Fruit fly (Drosophila melanogaster): ENCODE measurements around the gene jus.

Gene jus

DNA sequence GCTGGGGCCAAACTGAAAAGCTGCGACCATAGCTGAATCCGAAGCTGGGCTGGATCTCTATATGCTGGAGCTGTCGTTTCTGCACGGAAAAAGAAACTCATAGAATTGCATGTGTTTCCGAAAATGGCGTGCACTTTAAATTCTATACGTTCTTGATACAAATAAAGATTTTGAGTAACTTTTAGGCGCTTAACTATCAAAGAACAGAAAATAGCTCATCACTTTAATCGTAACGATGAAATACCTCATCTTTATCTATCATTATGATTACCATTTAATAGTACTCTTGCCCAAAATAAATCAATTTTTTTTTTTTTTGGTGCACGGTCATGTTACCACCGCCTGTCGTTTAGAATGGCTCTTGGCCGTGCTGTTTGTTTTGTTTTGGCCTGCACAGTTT is 16.9 kb upstream of the jus start (continued):
- TF ChIP-seq pdm3 (GFP tag; optimal IDR thresholded peaks at IDR 0.05) (no peak), Ets96B (tag; optimal IDR thresholded peaks at IDR 0.05) (peak; percentile 12), spab (GFP tag; optimal IDR thresholded peaks at IDR 0.05) (no peak), Ets21C (GFP tag; optimal IDR thresholded peaks at IDR 0.05) (no peak), CG34406 (GFP tag; optimal IDR thresholded peaks at IDR 0.05) (no peak), eg (GFP tag; IDR thresholded peaks at IDR 0.05) (peak; percentile 54; the same call in 1 of the 3 replicates), net (GFP tag; optimal IDR thresholded peaks at IDR 0.05) (no peak), ss (GFP tag; optimal IDR thresholded peaks at IDR 0.05) (no peak), CG32006 (GFP tag; optimal IDR thresholded peaks at IDR 0.05) (peak; percentile 58), CG6163 (GFP tag; IDR thresholded peaks at IDR 0.05) (0 out of 3 replicates have a peak, but pooled peaks have one; percentile 31), achi (GFP tag; optimal IDR thresholded peaks at IDR 0.05) (peak; percentile 52), Hr39 (GFP tag; optimal IDR thresholded peaks at IDR 0.05) (no peak), CG4318 (GFP tag; optimal IDR thresholded peaks at IDR 0.05) (no peak), CG10631 (GFP tag; optimal IDR thresholded peaks at IDR 0.05) (peak; percentile 41), CG7368 (GFP tag; optimal IDR thresholded peaks at IDR 0.05) (no peak), Hr4 (GFP tag; optimal IDR thresholded peaks at IDR 0.05) (peak; percentile 23), lz (GFP tag; optimal IDR thresholded peaks at IDR 0.05) (no peak), CG6276 (GFP tag; optimal IDR thresholded peaks at IDR 0.05) (peak; percentile 63), CG6808 (GFP tag; optimal IDR thresholded peaks at IDR 0.05) (no peak), CG1621 (tag; optimal IDR thresholded peaks at IDR 0.05) (no peak), Sox14 (GFP tag; optimal IDR thresholded peaks at IDR 0.05) (peak; percentile 47), CG11294 (GFP tag; IDR thresholded peaks at IDR 0.05) (no peak), esn (GFP tag; optimal IDR thresholded peaks at IDR 0.05) (no peak), OdsH (GFP tag; optimal IDR thresholded peaks at IDR 0.05) (peak; percentile 11), CG31627 (GFP tag; optimal IDR thresholded peaks at IDR 0.05) (no peak), svp (GFP tag) (peak; percentile 21), Eip93F (GFP tag; optimal IDR thresholded peaks at IDR 0.05) (no peak), fd59A (GFP tag; optimal IDR thresholded peaks at IDR 0.05) (no peak), CG3919 (GFP tag; optimal IDR thresholded peaks at IDR 0.05) (peak; percentile 44), CG11762 (GFP tag; optimal IDR thresholded peaks at IDR 0.05; ENCODE audit: insufficient read depth) (peak; percentile 35), acj6 (GFP tag; optimal IDR thresholded peaks at IDR 0.05) (no peak), vri (GFP tag; optimal IDR thresholded peaks at IDR 0.05) (no peak)

DNA sequence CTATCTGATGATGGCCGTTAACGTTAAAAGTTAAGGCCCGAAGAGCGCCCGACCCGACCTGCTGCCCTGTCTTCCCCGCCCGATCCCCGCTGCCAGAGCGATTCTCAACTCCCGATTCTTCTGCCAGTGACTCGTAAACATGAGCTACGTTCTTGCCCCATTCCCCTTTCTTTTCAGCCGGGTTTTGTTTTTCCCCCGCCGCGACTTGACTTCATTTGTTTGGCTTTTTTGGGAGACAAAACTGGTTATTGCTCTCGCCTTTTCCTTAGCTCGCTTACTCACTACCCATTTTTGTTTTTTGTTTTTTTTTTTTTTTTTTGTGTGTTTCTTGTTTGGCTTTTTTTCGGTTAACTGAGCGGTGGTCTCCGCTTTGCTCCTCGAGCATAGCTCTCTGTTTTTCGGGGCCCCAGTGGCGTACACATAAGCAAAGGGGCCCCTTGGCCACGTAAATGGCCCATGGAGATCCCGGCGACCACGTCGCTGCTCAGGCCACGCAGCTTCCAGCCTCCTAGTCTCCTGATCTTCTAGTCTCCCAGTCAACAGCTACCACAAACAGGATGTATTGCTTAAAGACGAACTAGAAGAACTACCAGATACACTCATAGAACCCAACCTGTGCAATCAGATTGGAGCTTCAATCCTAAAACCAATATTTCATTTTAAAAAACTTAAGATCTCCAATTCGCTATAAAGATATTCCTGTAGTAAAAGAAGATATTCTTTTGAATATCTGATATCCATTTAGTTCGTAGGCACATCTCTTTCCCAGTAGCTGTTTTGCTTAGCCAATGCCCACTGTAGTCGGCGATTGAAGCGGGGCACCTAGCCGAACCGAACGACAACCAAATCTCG is 16.0 kb upstream of the jus start:
- peak; percentile 57 for TF ChIP-seq CG16779 (tag; optimal IDR thresholded peaks at IDR 0.05)
- no peak for TF ChIP-seq CG11762 (GFP tag; optimal IDR thresholded peaks at IDR 0.05; ENCODE audit: insufficient read depth)
- TF ChIP-seq CG11902 (GFP tag; optimal IDR thresholded peaks at IDR 0.05), result no peak
- peak; percentile 4 for TF ChIP-seq Hr39 (GFP tag; optimal IDR thresholded peaks at IDR 0.05)
- no peak for TF ChIP-seq Smox (GFP tag; optimal IDR thresholded peaks at IDR 0.05)
- TF ChIP-seq Sox102F (GFP tag; optimal IDR thresholded peaks at IDR 0.05), result peak; percentile 69
- TF ChIP-seq fd85E (GFP tag; optimal IDR thresholded peaks at IDR 0.05), result no peak
- peak; percentile 23 for TF ChIP-seq cyc (GFP tag; optimal IDR thresholded peaks at IDR 0.05)
- TF ChIP-seq Hr38 (GFP tag; optimal IDR thresholded peaks at IDR 0.05), result peak; percentile 14
- TF ChIP-seq CG34406 (GFP tag; optimal IDR thresholded peaks at IDR 0.05), result peak; percentile 59
- peak; percentile 15 for TF ChIP-seq fkh (GFP tag; optimal IDR thresholded peaks at IDR 0.05)
- peak; percentile 19 for TF ChIP-seq CG7368 (GFP tag; optimal IDR thresholded peaks at IDR 0.05)
- peak; percentile 43 for TF ChIP-seq topi (GFP tag; optimal IDR thresholded peaks at IDR 0.05)
- peak; percentile 82 for TF ChIP-seq Eip78C (GFP tag)
- TF ChIP-seq dac (GFP tag; optimal IDR thresholded peaks at IDR 0.05), result peak; percentile 79
- TF ChIP-seq Eip75B (GFP tag; optimal IDR thresholded peaks at IDR 0.05), result peak; percentile 65
- TF ChIP-seq CG1621 (tag; optimal IDR thresholded peaks at IDR 0.05), result peak; percentile 60
- TF ChIP-seq CG11294 (GFP tag; IDR thresholded peaks at IDR 0.05), result peak; percentile 71; the same call in 1 of the 2 replicates
- peak; percentile 91 for TF ChIP-seq Hr4 (GFP tag; optimal IDR thresholded peaks at IDR 0.05)
- peak; percentile 87 for TF ChIP-seq CG6276 (GFP tag; optimal IDR thresholded peaks at IDR 0.05)
- peak; percentile 60 for TF ChIP-seq CG3032 (tag; optimal IDR thresholded peaks at IDR 0.05)
- TF ChIP-seq lz (GFP tag; optimal IDR thresholded peaks at IDR 0.05), result peak; percentile 32
- peak; percentile 47 for TF ChIP-seq CG8632 (GFP tag; optimal IDR thresholded peaks at IDR 0.05)
- TF ChIP-seq eg (GFP tag; IDR thresholded peaks at IDR 0.05), result peak; percentile 93
- peak; percentile 85 for TF ChIP-seq CG6163 (GFP tag; IDR thresholded peaks at IDR 0.05)
- peak; percentile 87 for TF ChIP-seq CG4318 (GFP tag; optimal IDR thresholded peaks at IDR 0.05)
- TF ChIP-seq acj6 (GFP tag; optimal IDR thresholded peaks at IDR 0.05), result peak; percentile 67
- peak; percentile 75 for TF ChIP-seq OdsH (GFP tag; optimal IDR thresholded peaks at IDR 0.05)
- TF ChIP-seq CG3919 (GFP tag; optimal IDR thresholded peaks at IDR 0.05), result peak; percentile 55
- peak; percentile 78 for TF ChIP-seq CG10631 (GFP tag; optimal IDR thresholded peaks at IDR 0.05)
- TF ChIP-seq Sox15 (GFP tag; optimal IDR thresholded peaks at IDR 0.05), result peak; percentile 48

Data from whole organism, prepupa.